Fruit fly (Drosophila melanogaster): ENCODE results near the gene Prp40.
A peak's percentile ranks its signal among the peaks of the same experiment; 100 is the strongest.

Prp40 gene

DNA sequence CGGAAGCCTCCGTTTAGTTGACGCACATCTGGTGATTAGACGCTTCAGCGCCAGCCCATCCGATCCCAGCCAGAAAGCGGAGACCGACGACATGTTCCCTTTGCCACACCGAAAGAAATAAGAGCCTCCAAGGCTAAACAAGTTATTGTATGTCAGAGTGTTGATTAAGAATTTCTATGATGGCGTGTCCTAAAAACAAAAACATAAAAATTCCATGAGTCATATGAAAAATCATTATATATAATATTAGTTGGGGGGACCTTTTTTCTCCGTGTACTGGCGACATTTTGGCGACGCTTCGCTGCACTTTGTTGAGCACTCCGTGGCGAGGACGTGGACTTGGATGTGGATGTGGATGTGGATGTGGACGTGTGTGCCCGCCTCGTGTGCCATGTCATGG, 10.2 kb upstream of the Prp40 start:
- peak; percentile 16 for TF ChIP-seq HLH106 (tag; optimal IDR thresholded peaks at IDR 0.05)
- TF ChIP-seq pan (optimal IDR thresholded peaks at IDR 0.05), result no peak
- TF ChIP-seq GATAd (GFP tag; optimal IDR thresholded peaks at IDR 0.05), result no peak
- peak; percentile 22 for TF ChIP-seq OdsH (GFP tag; optimal IDR thresholded peaks at IDR 0.05)
- peak in 1 of 2 experiments; percentile 40 for TF ChIP-seq foxo (GFP tag; optimal IDR thresholded peaks at IDR 0.05)
- peak; percentile 21 for TF ChIP-seq ey (GFP tag; optimal IDR thresholded peaks at IDR 0.05)
- TF ChIP-seq sv (GFP tag; optimal IDR thresholded peaks at IDR 0.05), result peak; percentile 30
- no peak for TF ChIP-seq Dif (GFP tag; optimal IDR thresholded peaks at IDR 0.05; ENCODE audit: partially characterized antibody)
- TF ChIP-seq br (GFP tag; optimal IDR thresholded peaks at IDR 0.05), result peak; percentile 20
- no peak for TF ChIP-seq brk (GFP tag; optimal IDR thresholded peaks at IDR 0.05)
- TF ChIP-seq h (GFP tag; optimal IDR thresholded peaks at IDR 0.05), result peak; percentile 49
- TF ChIP-seq rgr (GFP tag; optimal IDR thresholded peaks at IDR 0.05), result peak; percentile 41
- no peak for TF ChIP-seq CG32264 (GFP tag; optimal IDR thresholded peaks at IDR 0.05)

DNA sequence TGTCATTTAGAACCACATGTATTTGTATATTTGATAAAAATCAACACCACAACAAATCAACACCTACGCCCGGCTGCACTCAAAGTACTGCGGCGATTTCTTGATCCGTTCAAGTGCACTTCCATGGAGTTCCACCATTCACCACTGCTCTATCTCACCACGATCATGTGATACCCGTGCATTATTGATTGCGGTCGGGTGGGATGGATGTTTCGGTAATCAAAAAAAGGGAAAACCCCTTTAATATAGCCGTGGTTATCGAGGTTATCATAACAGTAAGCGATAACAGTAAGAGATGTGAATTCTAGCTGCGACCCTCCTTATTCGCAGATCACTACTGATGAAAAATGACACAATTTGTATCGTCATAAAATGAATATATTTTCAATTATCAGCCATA, 4.8 kb upstream of the Prp40 start, which contains the start of the genes CG17224 and CG17264:
Gene CG17224 (minus strand): TSS at position 97 of the 400 bp plus-strand sequence.
Gene CG17264 (plus strand): TSS at position 297 of the 400 bp plus-strand sequence.
- TF ChIP-seq Rel (GFP tag; optimal IDR thresholded peaks at IDR 0.05) (no peak), Rel (tag; optimal IDR thresholded peaks at IDR 0.05) (peak; percentile 99), Dif (GFP tag; optimal IDR thresholded peaks at IDR 0.05; ENCODE audit: partially characterized antibody) (peak; percentile 19), psq (GFP tag; optimal IDR thresholded peaks at IDR 0.05) (no peak), ey (GFP tag; optimal IDR thresholded peaks at IDR 0.05) (no peak)

DNA sequence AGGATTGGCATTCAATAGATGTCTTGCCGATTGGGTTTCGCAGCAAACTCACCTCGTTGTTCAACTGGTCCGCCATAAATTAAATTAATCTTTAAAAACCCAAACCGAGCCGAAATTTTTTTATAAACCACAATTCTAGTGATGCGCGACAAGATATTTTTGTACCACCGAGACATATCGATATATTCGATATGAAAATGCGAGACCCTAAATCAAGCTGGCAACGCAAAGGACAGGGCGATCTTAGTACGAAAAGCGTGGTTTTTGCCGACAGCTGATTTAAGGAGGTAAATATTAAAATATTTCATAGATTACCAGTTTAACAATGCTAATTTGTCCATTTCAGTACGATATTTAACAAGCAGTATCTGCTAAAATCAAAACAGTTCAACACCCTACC, 6.0 kb downstream of the Prp40 start, which contains the start of the genes Sf3b2 and CG17219:
Gene Sf3b2 (minus strand): TSS at position 157 of the 400 bp plus-strand sequence.
Gene CG17219 (plus strand): TSS at position 242 of the 400 bp plus-strand sequence.
- no peak for TF ChIP-seq Rel (GFP tag; optimal IDR thresholded peaks at IDR 0.05)
- peak; percentile 21 for TF ChIP-seq Rel (tag; optimal IDR thresholded peaks at IDR 0.05)
- TF ChIP-seq Hr83 (GFP tag; optimal IDR thresholded peaks at IDR 0.05; ENCODE audit: poor library complexity, severe bottlenecking), result peak; percentile 49
- TF ChIP-seq CG9705 (GFP tag; optimal IDR thresholded peaks at IDR 0.05), result no peak
- TF ChIP-seq Myc (optimal IDR thresholded peaks at IDR 0.05), result peak; percentile 35
- no peak for TF ChIP-seq lola (GFP tag; optimal IDR thresholded peaks at IDR 0.05)

DNA sequence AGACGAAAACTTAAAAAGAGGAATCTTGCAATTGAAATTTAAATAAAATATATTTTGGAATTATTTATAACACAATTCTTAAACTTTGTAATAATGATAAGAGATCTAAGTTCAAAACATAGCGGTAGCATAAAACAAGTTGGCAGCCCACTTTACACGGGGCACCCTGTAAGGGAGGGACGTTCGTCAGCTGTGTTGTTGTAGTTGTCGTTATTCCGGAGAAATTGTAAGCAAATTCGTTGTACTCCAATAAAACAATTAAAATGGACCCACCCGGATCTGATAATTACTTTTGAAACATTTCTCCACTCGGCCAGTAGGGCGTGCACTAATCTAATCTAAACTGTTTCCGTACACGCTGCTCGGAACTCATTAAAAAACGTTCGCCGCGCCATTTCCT, 7.3 kb downstream of the Prp40 start, which contains the start of gene GABPI:
Gene GABPI (plus strand): TSS at position 190 of the 400 bp plus-strand sequence.
- peak; percentile 58 for TF ChIP-seq GATAd (GFP tag; optimal IDR thresholded peaks at IDR 0.05)
- TF ChIP-seq Dfd (GFP tag; optimal IDR thresholded peaks at IDR 0.05), result no peak
- TF ChIP-seq Hr83 (GFP tag; optimal IDR thresholded peaks at IDR 0.05; ENCODE audit: poor library complexity, severe bottlenecking), result peak; percentile 50
- no peak for TF ChIP-seq Rel (GFP tag; optimal IDR thresholded peaks at IDR 0.05)
- TF ChIP-seq Rel (tag; optimal IDR thresholded peaks at IDR 0.05), result peak; percentile 8

DNA sequence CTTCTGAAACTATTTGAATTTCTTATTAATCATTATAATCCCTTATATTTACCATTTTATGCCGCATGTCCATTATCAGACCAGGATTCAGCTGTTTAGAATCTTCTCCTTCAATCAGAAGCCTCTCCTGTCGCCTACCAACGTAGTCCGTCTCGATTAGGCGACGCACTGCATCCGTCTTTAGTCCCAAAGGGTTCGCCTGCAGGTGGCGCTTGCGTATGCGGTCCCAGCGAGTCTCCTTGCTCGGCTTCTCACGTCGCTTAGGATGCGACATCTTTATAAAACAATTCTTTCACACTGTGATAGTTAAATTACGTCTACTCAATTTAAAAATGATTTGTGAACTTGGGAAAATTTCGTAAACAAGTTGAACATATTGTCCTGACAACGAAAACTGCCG, 11.9 kb downstream of the Prp40 start, which contains the start of gene CG17258:
Gene CG17258 (minus strand): TSS at position 380 of the 400 bp plus-strand sequence.
- TF ChIP-seq GATAd (GFP tag; optimal IDR thresholded peaks at IDR 0.05), result no peak
- TF ChIP-seq fru (GFP tag; optimal IDR thresholded peaks at IDR 0.05), result no peak
- TF ChIP-seq psq (GFP tag; optimal IDR thresholded peaks at IDR 0.05), result no peak
- TF ChIP-seq Myc (optimal IDR thresholded peaks at IDR 0.05), result no peak
- TF ChIP-seq HLH106 (tag; optimal IDR thresholded peaks at IDR 0.05), result no peak
- no peak for TF ChIP-seq Rel (GFP tag; optimal IDR thresholded peaks at IDR 0.05)
- no peak for TF ChIP-seq Rel (tag; optimal IDR thresholded peaks at IDR 0.05)
- no peak for TF ChIP-seq CG32264 (GFP tag; optimal IDR thresholded peaks at IDR 0.05)
- TF ChIP-seq rgr (GFP tag; optimal IDR thresholded peaks at IDR 0.05), result no peak

DNA sequence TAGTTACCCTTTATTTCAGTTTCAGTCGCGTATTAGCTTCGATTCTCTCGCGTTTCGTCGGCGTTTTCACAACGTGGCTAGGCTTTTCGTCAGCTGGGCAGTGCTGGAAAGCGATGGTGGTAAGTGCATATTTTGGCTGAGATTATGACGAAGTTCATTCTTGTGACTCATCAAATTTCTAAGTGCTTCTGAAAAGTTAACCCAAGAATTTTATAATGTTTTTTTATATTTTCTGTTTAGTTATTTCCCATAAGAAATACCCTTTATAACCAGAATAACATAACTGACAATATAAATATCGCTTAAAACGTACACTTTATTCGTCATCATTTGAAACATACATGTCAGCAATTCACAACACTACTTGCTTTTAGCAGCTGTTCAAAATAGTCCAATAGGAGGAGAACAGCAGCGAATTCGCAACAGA, 14.1 kb downstream of the Prp40 start, which contains the start of the genes CG17260 and SerRS:
Gene CG17260 (plus strand): TSS at position 78 of the 427 bp plus-strand sequence.
Gene SerRS (minus strand): TSS at position 251 of the 427 bp plus-strand sequence.
- peak; percentile 49 for TF ChIP-seq Myc (optimal IDR thresholded peaks at IDR 0.05)
- peak; percentile 81 for TF ChIP-seq sv (GFP tag; optimal IDR thresholded peaks at IDR 0.05)
- TF ChIP-seq pan (optimal IDR thresholded peaks at IDR 0.05), result no peak
- TF ChIP-seq foxo (GFP tag; optimal IDR thresholded peaks at IDR 0.05), result peak; percentile 28 to 98
- TF ChIP-seq Dif (GFP tag; optimal IDR thresholded peaks at IDR 0.05; ENCODE audit: partially characterized antibody), result no peak
- TF ChIP-seq Jra (GFP tag; optimal IDR thresholded peaks at IDR 0.05), result no peak
- TF ChIP-seq Hr83 (GFP tag; optimal IDR thresholded peaks at IDR 0.05; ENCODE audit: poor library complexity, severe bottlenecking), result no peak
- no peak for TF ChIP-seq Abd-B (GFP tag; optimal IDR thresholded peaks at IDR 0.05)
- peak; percentile 95 for TF ChIP-seq fru (GFP tag; optimal IDR thresholded peaks at IDR 0.05)
- no peak for TF ChIP-seq tai (GFP tag; optimal IDR thresholded peaks at IDR 0.05)
- peak; percentile 93 for TF ChIP-seq psq (GFP tag; optimal IDR thresholded peaks at IDR 0.05)
- peak; percentile 94 for TF ChIP-seq OdsH (GFP tag; optimal IDR thresholded peaks at IDR 0.05)
- peak; percentile 89 for TF ChIP-seq dmrt93B (GFP tag; optimal IDR thresholded peaks at IDR 0.05)
- peak; percentile 81 for TF ChIP-seq CG32264 (GFP tag; optimal IDR thresholded peaks at IDR 0.05)
- TF ChIP-seq br (GFP tag; optimal IDR thresholded peaks at IDR 0.05), result peak; percentile 96
- peak; percentile 72 for TF ChIP-seq sage (GFP tag; optimal IDR thresholded peaks at IDR 0.05)
- TF ChIP-seq Vsx2 (GFP tag; optimal IDR thresholded peaks at IDR 0.05; ENCODE audit: partially characterized antibody), result no peak
- TF ChIP-seq rgr (GFP tag; optimal IDR thresholded peaks at IDR 0.05), result peak; percentile 95
- TF ChIP-seq Hr78 (GFP tag; optimal IDR thresholded peaks at IDR 0.05), result no peak
- TF ChIP-seq Rel (GFP tag; optimal IDR thresholded peaks at IDR 0.05), result no peak
- peak; percentile 68 for TF ChIP-seq Rel (tag; optimal IDR thresholded peaks at IDR 0.05)
- peak; percentile 90 for TF ChIP-seq dsf (GFP tag; optimal IDR thresholded peaks at IDR 0.05; ENCODE audit: borderline replicate concordance)
- TF ChIP-seq Hnf4 (GFP tag; optimal IDR thresholded peaks at IDR 0.05), result no peak
- no peak for TF ChIP-seq dl (GFP tag; optimal IDR thresholded peaks at IDR 0.05; ENCODE audit: insufficient read depth in 1 of 2, partially characterized antibody in 2 of 2)
- TF ChIP-seq Sp1 (GFP tag; optimal IDR thresholded peaks at IDR 0.05), result peak; percentile 88
- TF ChIP-seq HLH106 (tag; optimal IDR thresholded peaks at IDR 0.05), result peak; percentile 94
- TF ChIP-seq CrebA (GFP tag; optimal IDR thresholded peaks at IDR 0.05; ENCODE audit: borderline replicate concordance), result no peak
- TF ChIP-seq usp (GFP tag; optimal IDR thresholded peaks at IDR 0.05), result no peak
- peak; percentile 81 for TF ChIP-seq CG9705 (GFP tag; optimal IDR thresholded peaks at IDR 0.05)
